Fruit fly (Drosophila melanogaster) whole organism: ENCODE data around the gene CG13086.

Source experiments
- CG8478 ChIP-seq: fragments of >200 bp; optimal IDR thresholded peaks from 2 replicates; lab custom pipeline; 2018; ENCODE audit warnings: inconsistent platforms
- Dll ChIP-seq: fragments of >200 bp; optimal IDR thresholded peaks from 2 replicates; lab custom pipeline; 2017
- EcR ChIP-seq, 2 experiments: fragments of >200 bp; optimal IDR thresholded peaks; 2 replicates each; lab custom pipeline; 2017; ENCODE audit warnings: missing biosample characterization in 2 of 2, missing genetic modification characterization in 2 of 2, missing genetic modification reagents in 2 of 2
- pan ChIP-seq: fragments of >200 bp; optimal IDR thresholded peaks from 2 replicates; lab custom pipeline; 2017
- psq ChIP-seq: fragments of >200 bp; optimal IDR thresholded peaks from 2 replicates; lab custom pipeline; 2017
- usp ChIP-seq: fragments of >200 bp; optimal IDR thresholded peaks from 2 replicates; lab custom pipeline; 2017; ENCODE audit warnings: missing biosample characterization, missing genetic modification characterization, mixed read lengths

Gene CG13086

dm6 chr2L:19364075-19364474 lies at the start of gene CG13086:
Gene CG13086 (plus strand): TSS chr2L:19364375.
- TF ChIP-seq CG8478 (lab: Kevin White, UChicago), result no peak
- no peak for TF ChIP-seq Dll (lab: Kevin White, UChicago)
- no peak for TF ChIP-seq usp (GFP tag; lab: Kevin White, UChicago)
- TF ChIP-seq EcR (GFP tag; optimal IDR thresholded peaks at IDR 0.05; lab: Kevin White, UChicago), result no peak
- TF ChIP-seq pan, result no peak
- no peak for TF ChIP-seq psq (lab: Kevin White, UChicago)

dm6 chr2L:19314589-19314988 lies 49.6 kb upstream of the CG13086 start:
- no peak for TF ChIP-seq Dll (lab: Kevin White, UChicago)
- no peak for TF ChIP-seq EcR (GFP tag; optimal IDR thresholded peaks at IDR 0.05; lab: Kevin White, UChicago)
- TF ChIP-seq psq (lab: Kevin White, UChicago), result no peak
- no peak for TF ChIP-seq usp (GFP tag; lab: Kevin White, UChicago)
- TF ChIP-seq CG8478 (lab: Kevin White, UChicago), result no peak
- TF ChIP-seq pan, result no peak

- TF ChIP-seq Dll (lab: Kevin White, UChicago), result no peak
- TF ChIP-seq pan, result no peak
- TF ChIP-seq usp (GFP tag; lab: Kevin White, UChicago), result no peak
- no peak for TF ChIP-seq psq (lab: Kevin White, UChicago)
- TF ChIP-seq EcR (GFP tag; optimal IDR thresholded peaks at IDR 0.05; lab: Kevin White, UChicago), result no peak
- no peak for TF ChIP-seq CG8478 (lab: Kevin White, UChicago)
Measured at dm6 chr2L:19317778-19318177, 46.4 kb upstream of the CG13086 start.

dm6 chr2L:19319334-19319733 lies 44.8 kb upstream of the CG13086 start:
- TF ChIP-seq CG8478 (lab: Kevin White, UChicago), result no peak
- TF ChIP-seq EcR (GFP tag; optimal IDR thresholded peaks at IDR 0.05; lab: Kevin White, UChicago), result no peak
- TF ChIP-seq psq (lab: Kevin White, UChicago), result no peak
- no peak for TF ChIP-seq pan
- TF ChIP-seq usp (GFP tag; lab: Kevin White, UChicago), result no peak
- no peak for TF ChIP-seq Dll (lab: Kevin White, UChicago)

dm6 chr2L:19320787-19321593 lies 43.2 kb upstream of the CG13086 start:
- TF ChIP-seq CG8478 (lab: Kevin White, UChicago) (no peak), usp (GFP tag; lab: Kevin White, UChicago) (no peak), psq (lab: Kevin White, UChicago) (no peak), EcR (GFP tag; optimal IDR thresholded peaks at IDR 0.05; lab: Kevin White, UChicago) (no peak), Dll (lab: Kevin White, UChicago) (no peak)

dm6 chr2L:19322744-19323143 lies 41.4 kb upstream of the CG13086 start:
- no peak for TF ChIP-seq psq (lab: Kevin White, UChicago)
- TF ChIP-seq CG8478 (lab: Kevin White, UChicago), result no peak
- no peak for TF ChIP-seq pan
- no peak for TF ChIP-seq usp (GFP tag; lab: Kevin White, UChicago)
- TF ChIP-seq EcR (GFP tag; optimal IDR thresholded peaks at IDR 0.05; lab: Kevin White, UChicago), result no peak
- TF ChIP-seq Dll (lab: Kevin White, UChicago), result no peak

- no peak for TF ChIP-seq pan
- no peak for TF ChIP-seq usp (GFP tag; lab: Kevin White, UChicago)
- no peak for TF ChIP-seq psq (lab: Kevin White, UChicago)
- no peak for TF ChIP-seq EcR (GFP tag; optimal IDR thresholded peaks at IDR 0.05; lab: Kevin White, UChicago)
- TF ChIP-seq Dll (lab: Kevin White, UChicago), result peak; percentile 81
- TF ChIP-seq CG8478 (lab: Kevin White, UChicago), result no peak
Measured at dm6 chr2L:19323530-19324023, 40.6 kb upstream of the CG13086 start.

- TF ChIP-seq pan (no peak), CG8478 (lab: Kevin White, UChicago) (no peak), EcR (GFP tag; optimal IDR thresholded peaks at IDR 0.05; lab: Kevin White, UChicago) (no peak), Dll (lab: Kevin White, UChicago) (no peak)
Measured at dm6 chr2L:19324737-19325136, 39.4 kb upstream of the CG13086 start.

dm6 chr2L:19325420-19325819 lies 38.8 kb upstream of the CG13086 start:
- no peak for TF ChIP-seq usp (GFP tag; lab: Kevin White, UChicago)
- TF ChIP-seq psq (lab: Kevin White, UChicago), result no peak
- no peak for TF ChIP-seq EcR (GFP tag; optimal IDR thresholded peaks at IDR 0.05; lab: Kevin White, UChicago)
- TF ChIP-seq pan, result no peak
- TF ChIP-seq Dll (lab: Kevin White, UChicago), result no peak
- TF ChIP-seq CG8478 (lab: Kevin White, UChicago), result no peak

- TF ChIP-seq Dll (lab: Kevin White, UChicago) (no peak), EcR (GFP tag; optimal IDR thresholded peaks at IDR 0.05; lab: Kevin White, UChicago) (no peak), CG8478 (lab: Kevin White, UChicago) (no peak), psq (lab: Kevin White, UChicago) (no peak), pan (no peak), usp (GFP tag; lab: Kevin White, UChicago) (no peak)
Measured at dm6 chr2L:19326819-19327425, 37.3 kb upstream of the CG13086 start.

- TF ChIP-seq CG8478 (lab: Kevin White, UChicago) (no peak), pan (no peak), psq (lab: Kevin White, UChicago) (no peak), EcR (GFP tag; optimal IDR thresholded peaks at IDR 0.05; lab: Kevin White, UChicago) (no peak), Dll (lab: Kevin White, UChicago) (no peak), usp (GFP tag; lab: Kevin White, UChicago) (no peak)
Measured at dm6 chr2L:19327828-19328227, 36.3 kb upstream of the CG13086 start.
